Worm (Caenorhabditis elegans): ENCODE data around the gene F55B12.10.

DNA sequence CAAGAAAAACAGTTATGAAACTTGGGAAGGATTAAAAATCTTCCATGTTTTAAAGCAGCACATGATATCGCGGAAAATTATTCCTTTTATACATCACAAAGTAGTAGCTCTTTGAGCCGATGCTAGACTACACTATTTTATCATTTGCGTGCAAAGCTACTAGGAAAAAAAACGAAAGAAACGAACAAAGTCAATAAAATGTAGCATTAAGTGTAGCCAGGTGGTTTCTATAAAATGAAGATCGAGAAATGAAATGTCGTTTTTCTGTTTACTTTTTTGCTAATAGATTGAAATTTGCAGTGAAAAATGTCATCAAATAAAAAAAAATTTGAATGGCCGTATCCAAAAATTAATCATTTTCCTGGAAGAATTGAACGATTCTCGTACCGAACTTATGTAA, 33.4 kb downstream of the F55B12.10 start, which contains the start of gene cpt-5:
- TF ChIP-seq ama-1 (optimal IDR thresholded peaks at IDR 0.05) (no peak), B0310.2 (tag; optimal IDR thresholded peaks at IDR 0.05) (no peak), sea-1 (GFP tag; conservative IDR thresholded peaks at IDR 0.05) (no peak), scrt-1 (GFP tag; IDR thresholded peaks at IDR 0.05) (no peak), aly-1 (tag; optimal IDR thresholded peaks at IDR 0.05) (no peak), tbx-11 (GFP tag; IDR thresholded peaks at IDR 0.05) (no peak), F13C5.2 (tag; optimal IDR thresholded peaks at IDR 0.05) (no peak), hmg-4 (GFP tag; optimal IDR thresholded peaks at IDR 0.05) (no peak), ceh-36 (tag; optimal IDR thresholded peaks at IDR 0.05) (no peak), hnd-1 (tag; optimal IDR thresholded peaks at IDR 0.05) (no peak), ceh-13 (GFP tag; optimal IDR thresholded peaks at IDR 0.05) (no peak), tbx-37 (GFP tag; conservative IDR thresholded peaks at IDR 0.05) (no peak), pes-1 (GFP tag; IDR thresholded peaks at IDR 0.05) (no peak), hmbx-1 (tag; optimal IDR thresholded peaks at IDR 0.05) (no peak)
